Worm (Caenorhabditis elegans) whole organism, L3 larva: ENCODE measurements around the gene C17F4.7.

ENCODE experiments used
- aly-2 ChIP-seq: fragments of 150-350 bp; optimal IDR thresholded peaks from 2 replicates; lab custom pipeline; 2014; ENCODE audit warnings: missing biosample characterization, missing genetic modification characterization
- egl-27 ChIP-seq: sonication (generic microtip); optimal IDR thresholded peaks from 4 replicates; lab custom pipeline; 2017; ENCODE audit warnings: missing biosample characterization, missing genetic modification reagents, missing genetic modification characterization
- elt-2 ChIP-seq: sonication (generic microtip); optimal IDR thresholded peaks from 2 replicates; lab custom pipeline; 2016; ENCODE audit warnings: missing genetic modification reagents, mild to moderate bottlenecking, missing genetic modification characterization, missing compliant biosample characterization
- elt-3 ChIP-seq, 3 experiments: fragments of 150-350 bp in 1 of 3; sonication (generic microtip) in 2 of 3; optimal IDR thresholded peaks; 2 replicates in 2 of 3; 4 replicates in 1 of 3; lab custom pipeline; 2014 to 2017; ENCODE audit warnings: missing biosample characterization in 3 of 3, missing genetic modification characterization in 3 of 3
- lin-39 ChIP-seq: fragments of 150-350 bp; optimal IDR thresholded peaks from 2 replicates; lab custom pipeline; 2018; ENCODE audit warnings: missing biosample characterization, missing genetic modification reagents, missing genetic modification characterization
- nhr-23 ChIP-seq: fragments of 150-350 bp; optimal IDR thresholded peaks from 2 replicates; lab custom pipeline; 2014; ENCODE audit warnings: missing biosample characterization, missing genetic modification reagents, missing genetic modification characterization
- nhr-237 ChIP-seq: fragments of 150-350 bp; optimal IDR thresholded peaks from 2 replicates; lab custom pipeline; 2014; ENCODE audit warnings: missing biosample characterization, missing genetic modification characterization
- nhr-77 ChIP-seq: fragments of 150-350 bp; optimal IDR thresholded peaks from 2 replicates; lab custom pipeline; 2014; ENCODE audit warnings: missing biosample characterization, missing genetic modification characterization
- pqm-1 ChIP-seq: fragments of 150-350 bp; optimal IDR thresholded peaks from 2 replicates; lab custom pipeline; 2017; ENCODE audit warnings: missing biosample characterization, missing genetic modification characterization, inconsistent platforms
- skn-1 ChIP-seq: fragments of 150-350 bp; optimal IDR thresholded peaks from 2 replicates; lab custom pipeline; 2014; ENCODE audit warnings: missing biosample characterization, missing genetic modification characterization
- snpc-4 ChIP-seq: fragments of 150-350 bp; optimal IDR thresholded peaks from 2 replicates; lab custom pipeline; 2014; ENCODE audit warnings: missing biosample characterization, missing genetic modification characterization
- tbx-2 ChIP-seq: sonication (generic microtip); optimal IDR thresholded peaks from 2 replicates; lab custom pipeline; 2016; ENCODE audit warnings: mild to moderate bottlenecking, missing genetic modification characterization, missing compliant biosample characterization

ce11 chrII:3267365-3267764, 21.6 kb upstream of the C17F4.7 start, which contains the start of gene F02E11.7:
- TF ChIP-seq nhr-237 (tag; lab: Kevin White, UChicago), result no peak
- TF ChIP-seq pqm-1 (tag; lab: Kevin White, UChicago), result no peak
- no peak for TF ChIP-seq lin-39 (tag; lab: Kevin White, UChicago)
- TF ChIP-seq nhr-77 (tag; lab: Kevin White, UChicago), result no peak
- TF ChIP-seq tbx-2, result no peak
- TF ChIP-seq aly-2 (tag; lab: Kevin White, UChicago), result no peak
- no peak for TF ChIP-seq snpc-4 (tag; lab: Kevin White, UChicago)
- TF ChIP-seq skn-1 (tag; lab: Kevin White, UChicago), result no peak
- no peak for TF ChIP-seq egl-27
- TF ChIP-seq elt-3 (tag; optimal IDR thresholded peaks at IDR 0.05; lab: Kevin White, UChicago), result no peak
- TF ChIP-seq nhr-23 (tag; lab: Kevin White, UChicago), result no peak
- TF ChIP-seq elt-2 (tag; lab: Kevin White, UChicago), result no peak
